Worm (Caenorhabditis elegans): ENCODE measurements around the gene clec-243.

clec-243 gene

ce11 chrV:17251364-17251961 lies 2.6 kb upstream of the clec-243 start, which contains the start of gene Y61B8A.6:
Gene Y61B8A.6, plus strand, starts transcription at chrV:17251911.
- no peak for TF ChIP-seq snpc-3.4 (tag; optimal IDR thresholded peaks at IDR 0.05)
- TF ChIP-seq lin-40 (tag; optimal IDR thresholded peaks at IDR 0.05) = no peak
- no peak for TF ChIP-seq nfya-2 (GFP tag; IDR thresholded peaks at IDR 0.05)
- no peak for TF ChIP-seq ccch-3 (GFP tag; optimal IDR thresholded peaks at IDR 0.05)
- no peak for TF ChIP-seq cebp-1 (GFP tag; IDR thresholded peaks at IDR 0.05)
- no peak for TF ChIP-seq cebp-1 (tag; optimal IDR thresholded peaks at IDR 0.05)
- TF ChIP-seq Y95B8A.8 (GFP tag; IDR thresholded peaks at IDR 0.05) = no peak
- TF ChIP-seq K11D2.4 (GFP tag; IDR thresholded peaks at IDR 0.05) = no peak
- TF ChIP-seq F37B4.10 (GFP tag; IDR thresholded peaks at IDR 0.05) = no peak
- TF ChIP-seq Y67H2A.10 (GFP tag; conservative IDR thresholded peaks at IDR 0.05) = no peak
- TF ChIP-seq lin-35 (GFP tag; optimal IDR thresholded peaks at IDR 0.05) = no peak
- TF ChIP-seq sdz-38 (tag; optimal IDR thresholded peaks at IDR 0.05) = no peak
- TF ChIP-seq hmg-1.2 (GFP tag; IDR thresholded peaks at IDR 0.05) = peak; percentile 23; the same call in 1 of the 2 replicates
- TF ChIP-seq dox-1 (GFP tag; IDR thresholded peaks at IDR 0.05) = no peak
- no peak for TF ChIP-seq snpc-4 (GFP tag; optimal IDR thresholded peaks at IDR 0.05)
- peak in 1 of 4 experiments; percentile 62 for TF ChIP-seq snpc-4 (tag; optimal IDR thresholded peaks at IDR 0.05)
- TF ChIP-seq rpc-1 (optimal IDR thresholded peaks at IDR 0.05) = no peak
- TF ChIP-seq rpc-1 (tag; optimal IDR thresholded peaks at IDR 0.05) = no peak
- TF ChIP-seq zfh-2 (GFP tag; conservative IDR thresholded peaks at IDR 0.05) = peak; percentile 63
- no peak for TF ChIP-seq egl-44 (GFP tag; IDR thresholded peaks at IDR 0.05)
- no peak for TF ChIP-seq chd-7 (tag; optimal IDR thresholded peaks at IDR 0.05)
- TF ChIP-seq ceh-40 (GFP tag; IDR thresholded peaks at IDR 0.05) = no peak
- peak; percentile 45; the same call in 1 of the 2 replicates for TF ChIP-seq egrh-3 (GFP tag; IDR thresholded peaks at IDR 0.05)

- TF ChIP-seq let-607 (tag; optimal IDR thresholded peaks at IDR 0.05) (no peak), ztf-22 (GFP tag; optimal IDR thresholded peaks at IDR 0.05) (no peak), ceh-40 (GFP tag; IDR thresholded peaks at IDR 0.05) (no peak), egl-18 (GFP tag; IDR thresholded peaks at IDR 0.05) (no peak)
Measured at ce11 chrV:17245406-17245805, 3.4 kb downstream of the clec-243 start, which contains the start of gene clec-242. Gene clec-242, minus strand, starts transcription at chrV:17245506.

ce11 chrV:17243016-17243415 lies 5.8 kb downstream of the clec-243 start:
- no peak for TF ChIP-seq lsy-27 (tag; optimal IDR thresholded peaks at IDR 0.05; ENCODE audit: borderline replicate concordance, insufficient read depth)
- TF ChIP-seq ceh-100 (GFP tag; IDR thresholded peaks at IDR 0.05) = no peak
- no peak for TF ChIP-seq lag-1 (GFP tag; IDR thresholded peaks at IDR 0.05)
- no peak for TF ChIP-seq pbrm-1 (GFP tag; IDR thresholded peaks at IDR 0.05)
- TF ChIP-seq snpc-1.3 (tag; optimal IDR thresholded peaks at IDR 0.05; ENCODE audit: insufficient read depth) = no peak
- no peak for TF ChIP-seq efl-1 (GFP tag; optimal IDR thresholded peaks at IDR 0.05)

ce11 chrV:17242552-17242951 lies 6.3 kb downstream of the clec-243 start, which contains the start of gene Y68A4B.3:
Gene Y68A4B.3, minus strand, starts transcription at chrV:17242652.
- TF ChIP-seq F10E7.11 (tag; optimal IDR thresholded peaks at IDR 0.05) (no peak), lin-35 (GFP tag; optimal IDR thresholded peaks at IDR 0.05) (no peak), madf-3 (GFP tag; IDR thresholded peaks at IDR 0.05) (no peak), atf-7 (tag; optimal IDR thresholded peaks at IDR 0.05) (no peak)
